Fruit fly (Drosophila melanogaster): ENCODE data around the gene Taf9.

Taf9 gene

DNA sequence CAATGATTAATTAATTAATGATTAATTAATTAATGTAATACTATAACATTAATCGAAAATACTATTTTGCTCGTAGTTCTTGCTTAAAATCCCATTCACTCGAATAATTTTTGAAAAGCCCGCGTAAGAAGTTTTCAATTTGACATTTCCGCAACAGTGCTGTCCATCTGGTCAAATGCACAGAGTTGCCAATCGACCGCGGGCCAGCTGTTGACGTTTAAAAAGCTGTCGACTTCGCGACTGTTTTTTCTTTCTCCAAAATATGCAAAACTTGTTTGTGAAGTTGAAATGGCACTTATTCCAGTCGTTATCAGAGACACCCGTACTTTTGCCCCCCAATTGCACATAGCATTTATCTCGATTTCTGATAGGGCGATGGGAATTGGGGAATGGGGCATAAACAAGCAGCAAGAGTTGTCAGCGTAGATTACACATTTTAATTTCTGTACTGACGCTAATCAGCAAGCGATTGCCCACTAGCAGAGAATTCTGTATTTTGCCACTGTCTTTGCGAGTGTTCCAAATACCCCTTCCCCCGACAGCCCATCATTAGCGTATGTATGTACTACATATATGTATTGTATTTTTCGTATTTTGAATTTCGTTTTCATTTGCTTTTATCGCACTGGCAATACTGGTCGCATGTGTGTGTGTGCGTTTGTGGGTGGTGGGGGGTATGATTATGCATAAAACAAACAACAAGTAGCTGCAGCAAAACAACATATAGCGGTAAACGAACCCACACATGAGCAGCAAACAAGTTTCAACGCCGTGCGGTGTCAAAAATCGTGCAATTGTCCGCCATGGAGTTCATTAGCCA is 14.7 kb downstream of the Taf9 start, which contains the start of gene Srx (continued):
- TF ChIP-seq fu2 (GFP tag; optimal IDR thresholded peaks at IDR 0.05) (no peak), disco-r (GFP tag; optimal IDR thresholded peaks at IDR 0.05) (no peak), E2f2 (GFP tag; IDR thresholded peaks at IDR 0.05) (peak; percentile 89), CG18599 (GFP tag; optimal IDR thresholded peaks at IDR 0.05) (peak; percentile 60), CG4360 (GFP tag; IDR thresholded peaks at IDR 0.05) (no peak), CG9817 (tag; optimal IDR thresholded peaks at IDR 0.05) (peak; percentile 54), Hr51 (GFP tag; optimal IDR thresholded peaks at IDR 0.05) (peak in 1 of 2 experiments; percentile 25), tin (GFP tag; optimal IDR thresholded peaks at IDR 0.05) (no peak), row (GFP tag; IDR thresholded peaks at IDR 0.05) (peak; percentile 43; the same call in 2 of the 3 replicates), Ptx1 (GFP tag; IDR thresholded peaks at IDR 0.05) (no peak), CG3995 (GFP tag; optimal IDR thresholded peaks at IDR 0.05) (no peak), CG7745 (tag; optimal IDR thresholded peaks at IDR 0.05) (no peak), Spps (tag; optimal IDR thresholded peaks at IDR 0.05) (no peak), hb (GFP tag; IDR thresholded peaks at IDR 0.05; ENCODE audit: partially characterized antibody) (no peak), ATbp (GFP tag; optimal IDR thresholded peaks at IDR 0.05) (peak; percentile 42), CG9609 (GFP tag; optimal IDR thresholded peaks at IDR 0.05) (peak; percentile 11), NK7.1 (GFP tag; optimal IDR thresholded peaks at IDR 0.05) (no peak), CG17359 (tag; optimal IDR thresholded peaks at IDR 0.05) (peak; percentile 19), CG17328 (GFP tag; IDR thresholded peaks at IDR 0.05) (no peak), nom (GFP tag; optimal IDR thresholded peaks at IDR 0.05) (peak; percentile 37), Ada2b (GFP tag; IDR thresholded peaks at IDR 0.05) (no peak), CG7786 (GFP tag; optimal IDR thresholded peaks at IDR 0.05) (no peak), hbn (GFP tag; IDR thresholded peaks at IDR 0.05; ENCODE audit: partially characterized antibody) (0 out of 2 replicates have a peak, but pooled peaks have one; percentile 13), run (tag; optimal IDR thresholded peaks at IDR 0.05) (no peak), CG11398 (GFP tag; optimal IDR thresholded peaks at IDR 0.05) (no peak), crol (GFP tag; IDR thresholded peaks at IDR 0.05) (0 out of 2 replicates have a peak, but pooled peaks have one; percentile 10), ab (GFP tag; optimal IDR thresholded peaks at IDR 0.05) (no peak), dpn (GFP tag; optimal IDR thresholded peaks at IDR 0.05) (peak in 1 of 2 experiments; percentile 33), cas (GFP tag; IDR thresholded peaks at IDR 0.05) (no peak), Sry-β (GFP tag; optimal IDR thresholded peaks at IDR 0.05) (no peak), CG15269 (tag; optimal IDR thresholded peaks at IDR 0.05) (peak; percentile 48), ind (GFP tag; optimal IDR thresholded peaks at IDR 0.05) (peak; percentile 16), gsb (GFP tag; IDR thresholded peaks at IDR 0.05) (no peak), Stat92E (GFP tag; optimal IDR thresholded peaks at IDR 0.05) (no peak), HLHmδ (GFP tag; optimal IDR thresholded peaks at IDR 0.05) (no peak), ro (GFP tag; IDR thresholded peaks at IDR 0.05) (no peak), CG3281 (GFP tag; optimal IDR thresholded peaks at IDR 0.05) (peak; percentile 7), CG3838 (GFP tag; optimal IDR thresholded peaks at IDR 0.05) (no peak), CrebB (tag; optimal IDR thresholded peaks at IDR 0.05) (peak; percentile 13), h (optimal IDR thresholded peaks at IDR 0.05) (no peak), C15 (GFP tag; IDR thresholded peaks at IDR 0.05) (no peak), B-H1 (GFP tag; IDR thresholded peaks at IDR 0.05) (no peak), sna (GFP tag; IDR thresholded peaks at IDR 0.05; ENCODE audit: partially characterized antibody) (no peak), CG17802 (tag; optimal IDR thresholded peaks at IDR 0.05) (no peak), H15 (GFP tag; IDR thresholded peaks at IDR 0.05) (no peak), crc (GFP tag; optimal IDR thresholded peaks at IDR 0.05) (no peak), Scr (GFP tag; IDR thresholded peaks at IDR 0.05; ENCODE audit: partially characterized antibody) (peak; percentile 26; the same call in 1 of the 2 replicates), HLH3B (GFP tag; IDR thresholded peaks at IDR 0.05) (no peak), org-1 (GFP tag; optimal IDR thresholded peaks at IDR 0.05) (peak; percentile 24)

Data from whole organism, embryonic.